Fruit fly (Drosophila melanogaster): ENCODE data around the gene Hrb87F.
A peak's percentile ranks its signal among the peaks of the same experiment; 100 is the strongest.

Gene Hrb87F

dm6 chr3R:13683624-13684568, 23.6 kb upstream of the Hrb87F start, which contains the start of gene flfl (continued):
- TF ChIP-seq CG30403 (GFP tag; optimal IDR thresholded peaks at IDR 0.05): peak; percentile 39
- TF ChIP-seq CG2129 (GFP tag; IDR thresholded peaks at IDR 0.05; ENCODE audit: partially characterized antibody): no peak
- no peak for TF ChIP-seq Sox100B (GFP tag; optimal IDR thresholded peaks at IDR 0.05)
- no peak for TF ChIP-seq TFAM (GFP tag; optimal IDR thresholded peaks at IDR 0.05)
- TF ChIP-seq trem (tag; optimal IDR thresholded peaks at IDR 0.05): peak; percentile 54
- TF ChIP-seq unc-4 (GFP tag; IDR thresholded peaks at IDR 0.05; ENCODE audit: partially characterized antibody): no peak
- no peak for TF ChIP-seq Adf1 (GFP tag; IDR thresholded peaks at IDR 0.05)
- TF ChIP-seq CG3995 (GFP tag; optimal IDR thresholded peaks at IDR 0.05): peak; percentile 24
- peak; percentile 48 for TF ChIP-seq Hand (GFP tag; optimal IDR thresholded peaks at IDR 0.05)
- peak; percentile 50 for TF ChIP-seq ERR (GFP tag; optimal IDR thresholded peaks at IDR 0.05)
- no peak for TF ChIP-seq odd (GFP tag; optimal IDR thresholded peaks at IDR 0.05)
- no peak for TF ChIP-seq Dll (GFP tag; IDR thresholded peaks at IDR 0.05; ENCODE audit: partially characterized antibody)
- peak; percentile 35 for TF ChIP-seq lab (GFP tag; optimal IDR thresholded peaks at IDR 0.05)
- TF ChIP-seq CG7928 (GFP tag; optimal IDR thresholded peaks at IDR 0.05): peak; percentile 37
- peak; percentile 3 for TF ChIP-seq tin (GFP tag; optimal IDR thresholded peaks at IDR 0.05)
- TF ChIP-seq CG17186 (GFP tag; optimal IDR thresholded peaks at IDR 0.05): peak; percentile 75
- TF ChIP-seq CG10209 (GFP tag; optimal IDR thresholded peaks at IDR 0.05): no peak
- peak; percentile 29 for TF ChIP-seq bcd (GFP tag; optimal IDR thresholded peaks at IDR 0.05)
- peak; percentile 12 for TF ChIP-seq kah (GFP tag; optimal IDR thresholded peaks at IDR 0.05)
- no peak for TF ChIP-seq fu2 (GFP tag; optimal IDR thresholded peaks at IDR 0.05)
- TF ChIP-seq CG2120 (GFP tag; optimal IDR thresholded peaks at IDR 0.05): peak; percentile 33
- TF ChIP-seq CG10543 (GFP tag; optimal IDR thresholded peaks at IDR 0.05): peak; percentile 10
- TF ChIP-seq CG8359 (GFP tag; optimal IDR thresholded peaks at IDR 0.05; ENCODE audit: borderline replicate concordance): peak; percentile 9
- peak; percentile 98 for TF ChIP-seq BEAF-32 (GFP tag; optimal IDR thresholded peaks at IDR 0.05)
- peak; percentile 18 for TF ChIP-seq Sox102F (GFP tag; optimal IDR thresholded peaks at IDR 0.05)
- TF ChIP-seq stwl (tag; optimal IDR thresholded peaks at IDR 0.05): peak; percentile 32
- peak; percentile 13 for TF ChIP-seq CG2678 (tag; optimal IDR thresholded peaks at IDR 0.05)
- peak; percentile 26 for TF ChIP-seq CG11504 (tag; optimal IDR thresholded peaks at IDR 0.05)
- no peak for TF ChIP-seq ro (GFP tag; IDR thresholded peaks at IDR 0.05)
- peak; percentile 49 for TF ChIP-seq HmgD (GFP tag; optimal IDR thresholded peaks at IDR 0.05)
- TF ChIP-seq phol (tag; optimal IDR thresholded peaks at IDR 0.05): peak; percentile 98
- TF ChIP-seq Neu2 (GFP tag; optimal IDR thresholded peaks at IDR 0.05; ENCODE audit: borderline replicate concordance): no peak
- TF ChIP-seq dpn (GFP tag; optimal IDR thresholded peaks at IDR 0.05): peak; percentile 6 to 26
- TF ChIP-seq CTCF (GFP tag; optimal IDR thresholded peaks at IDR 0.05): peak; percentile 22
- TF ChIP-seq Bdp1 (GFP tag; optimal IDR thresholded peaks at IDR 0.05): peak; percentile 7
- peak; percentile 90 for TF ChIP-seq Med (GFP tag)
- peak; percentile 47 for TF ChIP-seq CG30020 (tag; optimal IDR thresholded peaks at IDR 0.05)
- no peak for TF ChIP-seq CG5953 (GFP tag; IDR thresholded peaks at IDR 0.05)
- peak; percentile 33 for TF ChIP-seq sd (tag; optimal IDR thresholded peaks at IDR 0.05)
- TF ChIP-seq CG12659 (GFP tag; optimal IDR thresholded peaks at IDR 0.05): peak; percentile 83
- peak; percentile 37 for TF ChIP-seq CG7786 (GFP tag; optimal IDR thresholded peaks at IDR 0.05)
- TF ChIP-seq ewg (GFP tag; optimal IDR thresholded peaks at IDR 0.05): peak; percentile 26
- peak; percentile 80 for TF ChIP-seq Ets97D (GFP tag; optimal IDR thresholded peaks at IDR 0.05)
- peak; percentile 23 for TF ChIP-seq ftz-f1 (GFP tag; optimal IDR thresholded peaks at IDR 0.05)
- TF ChIP-seq C15 (GFP tag; IDR thresholded peaks at IDR 0.05): no peak
- TF ChIP-seq tll (GFP tag; optimal IDR thresholded peaks at IDR 0.05): peak in 1 of 2 experiments; percentile 26
- TF ChIP-seq CG18619 (GFP tag; optimal IDR thresholded peaks at IDR 0.05): peak; percentile 23
